Fruit fly (Drosophila melanogaster): ENCODE measurements around the gene CG17991.

DNA sequence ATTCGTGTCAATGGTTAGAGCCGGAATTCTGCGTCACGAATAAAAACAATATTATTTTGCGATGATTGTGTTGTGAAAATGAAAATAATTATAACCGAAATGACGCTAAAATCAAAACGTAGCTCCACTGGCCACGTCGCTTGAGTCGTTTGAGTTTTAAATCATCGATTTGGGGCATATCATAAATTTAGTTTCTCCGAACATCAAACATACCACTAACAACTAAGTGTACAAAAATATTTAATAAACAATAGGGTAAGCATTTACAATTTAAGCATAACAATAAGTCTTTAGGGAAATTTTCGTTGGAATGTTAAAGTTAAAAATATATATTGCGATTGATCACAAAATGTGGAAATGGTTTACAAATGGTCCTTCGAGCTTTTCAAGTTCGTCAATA, 9.8 kb downstream of the CG17991 start, which contains the start of the genes TTLL6B and TfIIA-L:
- TF ChIP-seq CG12605 (GFP tag; IDR thresholded peaks at IDR 0.05) (no peak), CG9948 (tag; optimal IDR thresholded peaks at IDR 0.05) (no peak), CG32121 (GFP tag; IDR thresholded peaks at IDR 0.05) (no peak), CG10348 (GFP tag; IDR thresholded peaks at IDR 0.05) (no peak), Ets98B (GFP tag; IDR thresholded peaks at IDR 0.05) (no peak), CG8159 (tag; optimal IDR thresholded peaks at IDR 0.05) (no peak), EcR (GFP tag; optimal IDR thresholded peaks at IDR 0.05) (no peak), Pif1B (GFP tag; optimal IDR thresholded peaks at IDR 0.05) (no peak), Snoo (tag; optimal IDR thresholded peaks at IDR 0.05) (no peak), D1 (tag; optimal IDR thresholded peaks at IDR 0.05) (no peak), CG15710 (tag; optimal IDR thresholded peaks at IDR 0.05) (no peak), gl (tag; optimal IDR thresholded peaks at IDR 0.05) (no peak)

Measured in whole organism, pupa.